Worm (Caenorhabditis elegans) whole organism, late embryonic: ENCODE results near the gene Y38H6C.23.

Source experiments
- ama-1 ChIP-seq: fragments of 150-350 bp; optimal IDR thresholded peaks from 2 replicates; lab custom pipeline; 2014
- ceh-14 ChIP-seq: sonication (generic microtip); optimal IDR thresholded peaks from 2 replicates; lab custom pipeline; 2016; ENCODE audit warnings: missing genotype, missing genetic modification characterization, missing compliant biosample characterization
- dmd-4 ChIP-seq: sonication (generic microtip); optimal IDR thresholded peaks from 2 replicates; lab custom pipeline; 2016; ENCODE audit warnings: borderline replicate concordance, missing genetic modification characterization, missing compliant biosample characterization
- dve-1 ChIP-seq: sonication (generic microtip); optimal IDR thresholded peaks from 2 replicates; lab custom pipeline; 2017; ENCODE audit warnings: antibody characterized with exemption, mild to moderate bottlenecking, missing genetic modification characterization, missing compliant biosample characterization
- gmeb-2 ChIP-seq: sonication (generic microtip); optimal IDR thresholded peaks from 2 replicates; lab custom pipeline; 2016; ENCODE audit warnings: missing genetic modification characterization, inconsistent platforms, missing compliant biosample characterization
- madf-2 ChIP-seq: sonication (generic microtip); optimal IDR thresholded peaks from 2 replicates; lab custom pipeline; 2017; ENCODE audit warnings: missing genetic modification characterization, missing compliant biosample characterization
- nhr-11 ChIP-seq: fragments of 150-350 bp; optimal IDR thresholded peaks from 2 replicates; lab custom pipeline; 2014; ENCODE audit warnings: missing biosample characterization, missing genetic modification characterization
- pha-4 ChIP-seq: fragments of 150-350 bp; optimal IDR thresholded peaks from 2 replicates; lab custom pipeline; 2018; ENCODE audit warnings: missing biosample characterization, missing genetic modification reagents, missing genetic modification characterization
- pros-1 ChIP-seq: fragments of 150-350 bp; optimal IDR thresholded peaks from 2 replicates; lab custom pipeline; 2014; ENCODE audit warnings: missing biosample characterization, missing genetic modification reagents, missing genetic modification characterization
- rnt-1 ChIP-seq: sonication (generic microtip); optimal IDR thresholded peaks from 2 replicates; lab custom pipeline; 2016; ENCODE audit warnings: missing genetic modification characterization, missing compliant biosample characterization
- tbx-7 ChIP-seq: sonication (generic microtip); optimal IDR thresholded peaks from 2 replicates; lab custom pipeline; 2016; ENCODE audit warnings: missing genotype, missing genetic modification characterization, missing compliant biosample characterization

ce11 chrV:20566454-20566853 is 10.3 kb upstream of the Y38H6C.23 start, which contains the start of gene F26F2.3:
- no peak for TF ChIP-seq ceh-14
- TF ChIP-seq pros-1 (tag; lab: Kevin White, UChicago): no peak
- no peak for TF ChIP-seq ama-1
- no peak for TF ChIP-seq nhr-11
- TF ChIP-seq gmeb-2: no peak
- no peak for TF ChIP-seq dmd-4 (tag; lab: Kevin White, UChicago)
- no peak for TF ChIP-seq madf-2 (tag; lab: Kevin White, UChicago)
- no peak for TF ChIP-seq rnt-1
- no peak for TF ChIP-seq dve-1
- no peak for TF ChIP-seq tbx-7
- no peak for TF ChIP-seq pha-4
